Worm (Caenorhabditis elegans) whole organism, L3 larva: ENCODE results near the gene psd-1.

Experiments
- ZK546.5 ChIP-seq: sonication (generic microtip); optimal IDR thresholded peaks from 2 replicates; lab custom pipeline; 2017; ENCODE audit warnings: missing biosample characterization, missing genetic modification characterization
- daf-12 ChIP-seq: fragments of 150-350 bp; optimal IDR thresholded peaks from 2 replicates; lab custom pipeline; 2014; ENCODE audit warnings: missing biosample characterization, missing genetic modification reagents, missing genetic modification characterization
- eor-1 ChIP-seq, 2 experiments: fragments of 150-350 bp; optimal IDR thresholded peaks; 2 replicates each; lab custom pipeline; 2014 to 2018; ENCODE audit warnings: missing biosample characterization in 2 of 2, missing genetic modification characterization in 2 of 2
- hmg-11 ChIP-seq: sonication (generic microtip); optimal IDR thresholded peaks from 2 replicates; lab custom pipeline; 2016; ENCODE audit warnings: missing genetic modification characterization, missing compliant biosample characterization
- jun-1 ChIP-seq: fragments of 150-350 bp; optimal IDR thresholded peaks from 2 replicates; lab custom pipeline; 2014; ENCODE audit warnings: missing biosample characterization, missing genetic modification reagents, missing genetic modification characterization
- lin-15B ChIP-seq: fragments of 150-350 bp; optimal IDR thresholded peaks from 2 replicates; lab custom pipeline; 2014; ENCODE audit warnings: missing biosample characterization, missing genetic modification characterization
- nhr-76 ChIP-seq: fragments of 150-350 bp; sonication (generic microtip); optimal IDR thresholded peaks from 5 replicates; lab custom pipeline; 2014; ENCODE audit warnings: missing biosample characterization, missing genetic modification characterization
- unc-62 ChIP-seq: fragments of 150-350 bp; sonication (generic microtip); optimal IDR thresholded peaks from 4 replicates; lab custom pipeline; 2014; ENCODE audit warnings: missing biosample characterization, missing genetic modification reagents, missing genetic modification characterization
- ztf-11 ChIP-seq: fragments of 150-350 bp; optimal IDR thresholded peaks from 2 replicates; lab custom pipeline; 2014; ENCODE audit warnings: missing biosample characterization, missing genetic modification characterization

DNA sequence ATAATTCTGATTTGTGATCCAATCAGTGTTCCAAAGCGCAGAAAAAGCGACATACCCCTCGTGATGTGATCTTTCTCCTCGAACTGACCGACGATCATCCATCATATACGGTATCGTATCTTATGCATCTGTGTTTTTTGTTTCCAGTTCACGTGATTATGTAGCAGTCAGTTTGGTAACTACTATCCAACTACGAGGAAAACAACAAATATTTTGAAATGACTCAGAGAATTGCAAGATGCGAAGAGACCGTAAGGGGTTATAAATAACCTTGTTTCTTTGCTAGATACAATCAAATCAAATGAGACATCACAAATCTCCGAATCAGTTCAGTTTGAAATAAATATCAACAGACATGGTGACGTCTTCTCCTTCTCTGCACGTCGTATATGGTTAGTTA lies 25.0 kb upstream of the psd-1 start:
- TF ChIP-seq nhr-76 (tag; lab: Kevin White, UChicago) (no peak), jun-1 (no peak), ZK546.5 (tag; lab: Kevin White, UChicago) (no peak), hmg-11 (tag; lab: Kevin White, UChicago) (no peak), eor-1 (tag; optimal IDR thresholded peaks at IDR 0.05; lab: Kevin White, UChicago) (no peak), ztf-11 (tag; lab: Kevin White, UChicago) (no peak), lin-15B (tag; lab: Kevin White, UChicago) (no peak), daf-12 (tag; lab: Kevin White, UChicago) (no peak), unc-62 (GFP tag; lab: Kevin White, UChicago) (no peak)
